Fruit fly (Drosophila melanogaster) whole organism, embryonic: ENCODE results near the gene CG12522.

Experiments used
- CG10565 ChIP-seq: fragments of 200-800 bp; sonication (Bioruptor generic); optimal IDR thresholded peaks from 3 replicates; lab custom pipeline; 2016; ENCODE audit warnings: missing biosample characterization, mild to moderate bottlenecking, missing genetic modification characterization
- CG10654 ChIP-seq: fragments of 200-800 bp; sonication (Bioruptor generic); optimal IDR thresholded peaks from 2 replicates; lab custom pipeline; 2016; ENCODE audit warnings: missing biosample characterization, missing genetic modification characterization
- CG10979 ChIP-seq: fragments of 200-800 bp; sonication (Bioruptor generic); optimal IDR thresholded peaks from 2 replicates; lab custom pipeline; 2018; ENCODE audit warnings: missing biosample characterization, mild to moderate bottlenecking, missing genetic modification characterization, moderate library complexity
- CG13123 ChIP-seq: fragments of 200-800 bp; sonication (Bioruptor generic); optimal IDR thresholded peaks from 2 replicates; lab custom pipeline; 2016; ENCODE audit warnings: missing biosample characterization, missing genetic modification characterization
- CG13424 ChIP-seq: fragments of 200-800 bp; sonication (Bioruptor generic); optimal IDR thresholded peaks from 2 replicates; lab custom pipeline; 2019; ENCODE audit warnings: missing biosample characterization, mild to moderate bottlenecking, missing genetic modification characterization, moderate library complexity
- CG14014 ChIP-seq: fragments of 200-800 bp; sonication (Bioruptor generic); IDR thresholded peaks from 2 replicates; pipeline ENCODE4 v1.3.6; 2022; ENCODE audit warnings: missing biosample characterization, missing genetic modification characterization
- CG14050 ChIP-seq: fragments of 200-800 bp; sonication (Bioruptor generic); IDR thresholded peaks from 3 replicates; pipeline ENCODE4 v1.3.6; 2022; ENCODE audit warnings: missing biosample characterization, missing genetic modification characterization
- CG14710 ChIP-seq: fragments of 200-800 bp; sonication (Bioruptor generic); optimal IDR thresholded peaks from 3 replicates; lab custom pipeline; 2019; ENCODE audit warnings: missing biosample characterization, mild to moderate bottlenecking, missing genetic modification characterization, moderate library complexity
- CG1529 ChIP-seq: fragments of 200-800 bp; sonication (Bioruptor generic); optimal IDR thresholded peaks from 3 replicates; lab custom pipeline; 2018; ENCODE audit warnings: missing biosample characterization, missing genetic modification characterization
- CG15479 ChIP-seq: fragments of 200-800 bp; sonication (Bioruptor generic); optimal IDR thresholded peaks from 3 replicates; lab custom pipeline; 2019; ENCODE audit warnings: missing biosample characterization, mild to moderate bottlenecking, missing genetic modification characterization, moderate library complexity
- CG1603 ChIP-seq: fragments of 200-800 bp; sonication (Bioruptor generic); optimal IDR thresholded peaks from 2 replicates; lab custom pipeline; 2019; ENCODE audit warnings: missing biosample characterization, mild to moderate bottlenecking, missing genetic modification characterization, moderate library complexity
- CG17385 ChIP-seq: fragments of 200-800 bp; sonication (Bioruptor generic); optimal IDR thresholded peaks from 3 replicates; lab custom pipeline; 2018; ENCODE audit warnings: missing biosample characterization, mild to moderate bottlenecking, missing genetic modification characterization
- CG1792 ChIP-seq: fragments of 200-800 bp; sonication (Bioruptor generic); optimal IDR thresholded peaks from 2 replicates; lab custom pipeline; 2016; ENCODE audit warnings: missing biosample characterization, missing genetic modification characterization
- CG2889 ChIP-seq: fragments of 200-800 bp; sonication (Bioruptor generic); IDR thresholded peaks from 3 replicates; pipeline ENCODE4 v1.3.6; 2022; ENCODE audit warnings: missing biosample characterization, missing genetic modification characterization
- CG30403 ChIP-seq: fragments of 200-800 bp; sonication (Bioruptor generic); optimal IDR thresholded peaks from 3 replicates; lab custom pipeline; 2016; ENCODE audit warnings: missing biosample characterization, missing genetic modification characterization
- CG4424 ChIP-seq: fragments of 200-800 bp; sonication (Bioruptor generic); optimal IDR thresholded peaks from 3 replicates; lab custom pipeline; 2016; ENCODE audit warnings: missing biosample characterization, missing genetic modification characterization
- CG4617 ChIP-seq: fragments of 200-800 bp; sonication (Bioruptor generic); optimal IDR thresholded peaks from 3 replicates; lab custom pipeline; 2016; ENCODE audit warnings: missing biosample characterization, missing genetic modification characterization, borderline replicate concordance
- CG4707 ChIP-seq: fragments of 200-800 bp; sonication (Bioruptor generic); optimal IDR thresholded peaks from 2 replicates; lab custom pipeline; 2018; ENCODE audit warnings: missing biosample characterization, mild to moderate bottlenecking, missing genetic modification characterization, moderate library complexity
- CG7839 ChIP-seq: fragments of 200-800 bp; sonication (Bioruptor generic); optimal IDR thresholded peaks from 3 replicates; lab custom pipeline; 2018; ENCODE audit warnings: missing biosample characterization, mild to moderate bottlenecking, missing genetic modification characterization, moderate library complexity
- CG8388 ChIP-seq: fragments of 200-800 bp; sonication (Bioruptor generic); optimal IDR thresholded peaks from 2 replicates; lab custom pipeline; 2019; ENCODE audit warnings: missing biosample characterization, mild to moderate bottlenecking, missing genetic modification characterization, moderate library complexity
- CHES-1-like ChIP-seq: fragments of 200-800 bp; sonication (Bioruptor generic); optimal IDR thresholded peaks from 2 replicates; lab custom pipeline; 2016; ENCODE audit warnings: missing biosample characterization, missing genetic modification characterization
- CkIIα-i1 ChIP-seq: fragments of 200-800 bp; sonication (Bioruptor generic); IDR thresholded peaks from 2 replicates; pipeline ENCODE4 v1.3.6; 2022; ENCODE audit warnings: missing biosample characterization, missing genetic modification characterization
- CrebB ChIP-seq: fragments of 200-800 bp; sonication (Bioruptor generic); optimal IDR thresholded peaks from 3 replicates; lab custom pipeline; 2018; ENCODE audit warnings: missing biosample characterization, mild to moderate bottlenecking, missing genetic modification characterization
- Dref ChIP-seq: fragments of 200-800 bp; sonication (Bioruptor generic); IDR thresholded peaks from 2 replicates; pipeline ENCODE4 v1.3.6; 2022; ENCODE audit warnings: missing biosample characterization, missing genetic modification characterization
- H2.0 ChIP-seq: fragments of 200-800 bp; sonication (Bioruptor generic); IDR thresholded peaks from 2 replicates; pipeline ENCODE4 v1.3.6; 2022; ENCODE audit warnings: missing biosample characterization, missing genetic modification characterization
- HLH54F ChIP-seq: fragments of 200-800 bp; sonication (Bioruptor generic); optimal IDR thresholded peaks from 3 replicates; lab custom pipeline; 2016; ENCODE audit warnings: missing biosample characterization, missing genetic modification characterization
- NC2β ChIP-seq: fragments of 200-800 bp; sonication (Bioruptor generic); optimal IDR thresholded peaks from 2 replicates; lab custom pipeline; 2016; ENCODE audit warnings: missing biosample characterization, missing genetic modification characterization
- Oaz ChIP-seq: fragments of 200-800 bp; sonication (Bioruptor generic); IDR thresholded peaks from 2 replicates; pipeline ENCODE4 v1.3.6; 2022; ENCODE audit warnings: missing biosample characterization, missing genetic modification characterization
- Pdp1 ChIP-seq, 2 experiments: fragments of 200-800 bp; sonication (Bioruptor generic); optimal IDR thresholded peaks; 3 replicates each; lab custom pipeline; 2016; ENCODE audit warnings: missing biosample characterization in 2 of 2, missing genetic modification characterization in 2 of 2, mild to moderate bottlenecking in 1 of 2, moderate library complexity in 1 of 2
- Rfx ChIP-seq: fragments of 200-800 bp; sonication (Bioruptor generic); IDR thresholded peaks from 2 replicates; pipeline ENCODE4 v1.3.6; 2022; ENCODE audit warnings: missing biosample characterization, missing genetic modification characterization
- Xrp1 ChIP-seq: fragments of 200-800 bp; sonication (Bioruptor generic); IDR thresholded peaks from 2 replicates; pipeline ENCODE4 v1.3.6; 2022; ENCODE audit warnings: missing biosample characterization, missing genetic modification characterization
- bowl ChIP-seq: fragments of 200-800 bp; sonication (Bioruptor generic); IDR thresholded peaks from 2 replicates; pipeline ENCODE4 v1.3.6; 2022; ENCODE audit warnings: missing biosample characterization, missing genetic modification characterization
- ci ChIP-seq: fragments of 200-800 bp; sonication (Bioruptor generic); IDR thresholded peaks from 3 replicates; pipeline ENCODE4 v1.3.6; 2022; ENCODE audit warnings: missing biosample characterization, missing genetic modification characterization
- crp ChIP-seq, 2 experiments: fragments of 200-800 bp; sonication (Bioruptor generic); optimal IDR thresholded peaks; 2 replicates in 1 of 2; 3 replicates in 1 of 2; lab custom pipeline; 2017; ENCODE audit warnings: missing biosample characterization in 2 of 2, missing genetic modification characterization in 2 of 2, mild to moderate bottlenecking in 1 of 2, moderate library complexity in 1 of 2
- disco-r ChIP-seq: fragments of 200-800 bp; sonication (Bioruptor generic); optimal IDR thresholded peaks from 2 replicates; lab custom pipeline; 2016; ENCODE audit warnings: missing biosample characterization, missing genetic modification characterization
- esg ChIP-seq: fragments of 200-800 bp; sonication (Bioruptor generic); conservative IDR thresholded peaks from 2 replicates; pipeline ENCODE4 v1.3.6; 2022; ENCODE audit warnings: missing biosample characterization, missing genetic modification characterization
- grn ChIP-seq: fragments of 200-800 bp; sonication (Bioruptor generic); optimal IDR thresholded peaks from 3 replicates; lab custom pipeline; 2017; ENCODE audit warnings: missing biosample characterization, missing genetic modification characterization
- kay ChIP-seq: fragments of 200-800 bp; sonication (Bioruptor generic); optimal IDR thresholded peaks from 2 replicates; lab custom pipeline; 2016; ENCODE audit warnings: missing biosample characterization, missing genetic modification characterization
- knrl ChIP-seq: fragments of 200-800 bp; sonication (Bioruptor generic); IDR thresholded peaks from 3 replicates; pipeline ENCODE4 v1.3.6; 2022; ENCODE audit warnings: missing biosample characterization, missing genetic modification characterization; ENCODE audit not compliant: partially characterized antibody
- lbe ChIP-seq: fragments of 200-800 bp; sonication (Bioruptor generic); optimal IDR thresholded peaks from 2 replicates; lab custom pipeline; 2016; ENCODE audit warnings: missing biosample characterization, mild to moderate bottlenecking, missing genetic modification characterization
- luna ChIP-seq: fragments of 200-800 bp; sonication (Bioruptor generic); optimal IDR thresholded peaks from 2 replicates; lab custom pipeline; 2016; ENCODE audit warnings: missing biosample characterization, missing genetic modification characterization
- nerfin-2 ChIP-seq: fragments of 200-800 bp; sonication (Bioruptor generic); IDR thresholded peaks from 2 replicates; pipeline ENCODE4 v1.3.6; 2022; ENCODE audit warnings: missing biosample characterization, missing genetic modification characterization; ENCODE audit not compliant: partially characterized antibody
- ranshi ChIP-seq: fragments of 200-800 bp; sonication (Bioruptor generic); IDR thresholded peaks from 2 replicates; pipeline ENCODE4 v1.3.6; 2022; ENCODE audit warnings: missing biosample characterization, missing genetic modification characterization
- rib ChIP-seq: fragments of 200-800 bp; sonication (Bioruptor generic); IDR thresholded peaks from 2 replicates; pipeline ENCODE4 v1.3.6; 2022; ENCODE audit warnings: missing biosample characterization, missing genetic modification characterization
- ro ChIP-seq: fragments of 200-800 bp; sonication (Bioruptor generic); IDR thresholded peaks from 2 replicates; pipeline ENCODE4 v1.3.6; 2022; ENCODE audit warnings: missing biosample characterization, missing genetic modification characterization
- row ChIP-seq: fragments of 200-800 bp; sonication (Bioruptor generic); IDR thresholded peaks from 3 replicates; pipeline ENCODE4 v1.3.6; 2022; ENCODE audit warnings: missing biosample characterization, missing genetic modification characterization
- slbo ChIP-seq: fragments of 200-800 bp; sonication (Bioruptor generic); IDR thresholded peaks from 2 replicates; pipeline ENCODE4 v1.3.6; 2022; ENCODE audit warnings: missing biosample characterization, missing genetic modification characterization
- sqz ChIP-seq: fragments of 200-800 bp; sonication (Bioruptor generic); optimal IDR thresholded peaks from 3 replicates; lab custom pipeline; 2018; ENCODE audit warnings: missing biosample characterization, mild to moderate bottlenecking, missing genetic modification characterization
- sug ChIP-seq: fragments of 200-800 bp; optimal IDR thresholded peaks from 2 replicates; lab custom pipeline; 2019; ENCODE audit warnings: missing biosample characterization, mild to moderate bottlenecking, missing genetic modification characterization, moderate library complexity
- tup ChIP-seq: fragments of 200-800 bp; sonication (Bioruptor generic); optimal IDR thresholded peaks from 2 replicates; lab custom pipeline; 2016; ENCODE audit warnings: missing biosample characterization, mild to moderate bottlenecking, missing genetic modification characterization, moderate library complexity
- usp ChIP-seq: fragments of >200 bp; optimal IDR thresholded peaks from 2 replicates; lab custom pipeline; 2017; ENCODE audit warnings: missing biosample characterization, missing genetic modification characterization
- wor ChIP-seq: fragments of 200-800 bp; sonication (Bioruptor generic); IDR thresholded peaks from 2 replicates; pipeline ENCODE4 v1.3.6; 2022; ENCODE audit warnings: missing biosample characterization, missing genetic modification characterization

CG12522 gene

DNA sequence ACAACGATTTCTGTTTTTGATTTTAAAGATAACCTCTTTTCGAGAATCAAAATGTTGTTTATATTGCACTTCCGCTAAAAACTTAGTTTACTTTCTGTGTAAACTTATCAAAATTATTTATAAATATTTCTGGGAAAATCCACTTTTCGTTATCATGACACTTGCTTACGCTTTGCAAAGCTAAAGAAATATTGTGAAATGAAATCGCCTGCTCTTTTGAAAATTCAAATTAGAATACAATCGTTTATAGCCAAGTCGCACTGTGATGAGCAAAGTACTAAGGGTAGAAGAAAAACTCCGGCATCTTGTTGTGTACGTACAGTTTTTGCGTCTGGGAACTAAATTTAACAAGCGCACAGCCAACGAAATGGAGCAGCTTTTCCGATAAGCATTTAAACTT is 16.4 kb downstream of the CG12522 start (continued):
- TF ChIP-seq luna (GFP tag; lab: Kevin White, UChicago) = no peak
- peak; percentile 19; the same call in 1 of the 3 replicates for TF ChIP-seq row (GFP tag; lab: Robert Waterston, UW)
- TF ChIP-seq rib (GFP tag; lab: Robert Waterston, UW) = no peak
- TF ChIP-seq CG1603 (tag; lab: Kevin White, UChicago) = no peak
- no peak for TF ChIP-seq ci
- TF ChIP-seq CG13123 (GFP tag; lab: Kevin White, UChicago) = no peak
- no peak for TF ChIP-seq wor
- no peak for TF ChIP-seq ranshi (GFP tag; lab: Robert Waterston, UW)
- TF ChIP-seq CG17385 (GFP tag; lab: Kevin White, UChicago) = peak; percentile 15
- no peak for TF ChIP-seq CG30403
- TF ChIP-seq esg = no peak
- peak in 1 of 2 experiments; percentile 2 for TF ChIP-seq Pdp1 (GFP tag; optimal IDR thresholded peaks at IDR 0.05; lab: Kevin White, UChicago)
- TF ChIP-seq Rfx (GFP tag; lab: Robert Waterston, UW) = 0 out of 2 replicates have a peak, but pooled peaks have one; percentile 20
- TF ChIP-seq CG10565 (GFP tag; lab: Kevin White, UChicago) = no peak
- TF ChIP-seq CrebB (tag; lab: Kevin White, UChicago) = no peak
- no peak for TF ChIP-seq nerfin-2 (GFP tag; lab: Robert Waterston, UW)
- TF ChIP-seq CG8388 (GFP tag; lab: Kevin White, UChicago) = no peak
- no peak for TF ChIP-seq kay (GFP tag; lab: Kevin White, UChicago)
- TF ChIP-seq HLH54F = no peak
- no peak for TF ChIP-seq CG14710 (tag; lab: Kevin White, UChicago)
- no peak for TF ChIP-seq H2.0 (GFP tag; lab: Robert Waterston, UW)
- no peak for TF ChIP-seq CG14014 (GFP tag; lab: Robert Waterston, UW)
- no peak for TF ChIP-seq knrl
- TF ChIP-seq CHES-1-like = no peak
- TF ChIP-seq CG14050 = no peak
- TF ChIP-seq Dref (GFP tag; lab: Robert Waterston, UW) = no peak
- peak; percentile 8; the same call in 1 of the 2 replicates for TF ChIP-seq Xrp1 (GFP tag; lab: Robert Waterston, UW)
- TF ChIP-seq NC2β (GFP tag; lab: Kevin White, UChicago) = no peak
- no peak for TF ChIP-seq tup (GFP tag; lab: Kevin White, UChicago)
- TF ChIP-seq CG4617 = no peak
- TF ChIP-seq bowl (GFP tag; lab: Robert Waterston, UW) = no peak
- TF ChIP-seq CG13424 (tag; lab: Kevin White, UChicago) = peak; percentile 23
- no peak for TF ChIP-seq CG2889 (GFP tag; lab: Robert Waterston, UW)
- no peak for TF ChIP-seq usp (GFP tag; lab: Kevin White, UChicago)
- TF ChIP-seq slbo = no peak
- no peak for TF ChIP-seq sug (tag; lab: Kevin White, UChicago)
- TF ChIP-seq ro (GFP tag; lab: Robert Waterston, UW) = no peak
- no peak for TF ChIP-seq CG4707 (GFP tag; lab: Kevin White, UChicago)
- TF ChIP-seq disco-r (GFP tag; lab: Kevin White, UChicago) = no peak
- no peak for TF ChIP-seq sqz (GFP tag; lab: Kevin White, UChicago)
- TF ChIP-seq CG10654 = no peak
- no peak for TF ChIP-seq lbe
- no peak for TF ChIP-seq grn (GFP tag; lab: Kevin White, UChicago)
- TF ChIP-seq CG10979 = peak; percentile 27
- no peak for TF ChIP-seq crp (GFP tag; optimal IDR thresholded peaks at IDR 0.05; lab: Kevin White, UChicago)
- TF ChIP-seq CG15479 (GFP tag; lab: Kevin White, UChicago) = no peak
- TF ChIP-seq CG7839 (tag; lab: Kevin White, UChicago) = peak; percentile 17
- TF ChIP-seq CG4424 (GFP tag; lab: Kevin White, UChicago) = peak; percentile 20
- no peak for TF ChIP-seq Oaz (GFP tag; lab: Robert Waterston, UW)
- no peak for TF ChIP-seq CG1529 (GFP tag; lab: Kevin White, UChicago)
- no peak for TF ChIP-seq CG1792 (GFP tag; lab: Kevin White, UChicago)
- no peak for TF ChIP-seq CkIIα-i1 (GFP tag; lab: Robert Waterston, UW)
